Worm (Caenorhabditis elegans): ENCODE results near the gene cyp-29A3.

The cyp-29A3 gene

DNA sequence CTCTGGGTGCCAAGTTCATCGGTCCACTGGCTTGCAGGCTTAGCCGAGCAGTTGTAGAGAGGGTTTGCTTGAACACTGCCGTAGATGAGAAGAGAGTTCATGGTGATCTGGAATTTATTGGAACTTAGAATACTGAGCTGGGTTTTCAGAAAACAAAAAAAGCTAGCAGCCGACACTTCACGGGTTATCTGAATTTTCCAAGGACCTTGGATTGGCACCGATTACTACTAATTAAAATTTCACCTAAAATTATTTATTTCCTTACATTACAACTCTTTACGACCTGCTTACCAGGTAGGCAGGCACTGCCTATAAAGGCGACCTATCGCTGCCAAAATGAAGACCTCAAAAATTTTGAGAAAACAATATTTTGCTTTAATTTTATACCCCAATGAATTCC, 3.1 kb upstream of the cyp-29A3 start, which contains the start of gene srt-52:
Gene srt-52, minus strand, starts transcription at position 101 of the 400 bp plus-strand sequence.
- TF ChIP-seq ceh-16 (tag; optimal IDR thresholded peaks at IDR 0.05) (no peak), nhr-11 (tag; optimal IDR thresholded peaks at IDR 0.05) (no peak), ama-1 (optimal IDR thresholded peaks at IDR 0.05) (no peak), ceh-82 (tag; optimal IDR thresholded peaks at IDR 0.05) (no peak), lin-39 (tag; optimal IDR thresholded peaks at IDR 0.05) (no peak), lin-11 (tag; optimal IDR thresholded peaks at IDR 0.05) (no peak), gmeb-1 (tag; optimal IDR thresholded peaks at IDR 0.05) (no peak), blmp-1 (tag; optimal IDR thresholded peaks at IDR 0.05; ENCODE audit: insufficient read depth) (no peak), nhr-77 (tag; optimal IDR thresholded peaks at IDR 0.05) (no peak), unc-62 (GFP tag; optimal IDR thresholded peaks at IDR 0.05) (no peak), lin-13 (GFP tag; optimal IDR thresholded peaks at IDR 0.05) (no peak), R02D3.7 (tag; optimal IDR thresholded peaks at IDR 0.05) (no peak)

DNA sequence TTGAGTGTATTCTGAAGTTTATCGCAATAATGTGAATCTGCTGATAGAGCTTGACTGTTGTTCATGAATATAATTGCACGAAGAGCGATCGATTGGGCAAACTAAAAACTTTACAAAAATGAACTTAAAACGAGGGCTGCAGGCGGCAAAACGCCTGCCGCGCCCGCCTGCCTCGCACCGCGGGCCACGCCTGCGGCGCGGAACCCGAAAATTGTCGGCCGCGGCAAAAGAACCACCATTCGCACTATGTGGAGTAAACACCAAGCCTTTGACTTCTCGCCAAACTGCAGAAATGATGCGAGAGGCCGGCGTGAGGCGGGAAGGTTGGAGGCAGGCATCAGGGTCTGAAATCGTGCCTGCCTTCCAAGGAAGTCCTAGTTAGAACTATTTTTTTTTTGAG, 4.8 kb downstream of the cyp-29A3 start:
- no peak for TF ChIP-seq sma-3 (GFP tag; optimal IDR thresholded peaks at IDR 0.05)
- TF ChIP-seq nhr-237 (tag; optimal IDR thresholded peaks at IDR 0.05) = no peak
- TF ChIP-seq ceh-16 (tag; optimal IDR thresholded peaks at IDR 0.05) = no peak
- no peak for TF ChIP-seq sem-4 (tag; optimal IDR thresholded peaks at IDR 0.05)
- TF ChIP-seq nhr-6 (tag; optimal IDR thresholded peaks at IDR 0.05) = no peak
- TF ChIP-seq ztf-1 (GFP tag; conservative IDR thresholded peaks at IDR 0.05) = no peak
- no peak for TF ChIP-seq nhr-25 (tag; optimal IDR thresholded peaks at IDR 0.05)
- no peak for TF ChIP-seq aly-2 (tag; optimal IDR thresholded peaks at IDR 0.05)
- TF ChIP-seq lin-11 (tag; optimal IDR thresholded peaks at IDR 0.05) = no peak
- TF ChIP-seq snpc-4 (tag; optimal IDR thresholded peaks at IDR 0.05) = no peak
- no peak for TF ChIP-seq sma-9 (GFP tag; optimal IDR thresholded peaks at IDR 0.05)
- TF ChIP-seq sma-9 (tag; optimal IDR thresholded peaks at IDR 0.05) = no peak
- no peak for TF ChIP-seq R02D3.7 (tag; optimal IDR thresholded peaks at IDR 0.05)

DNA sequence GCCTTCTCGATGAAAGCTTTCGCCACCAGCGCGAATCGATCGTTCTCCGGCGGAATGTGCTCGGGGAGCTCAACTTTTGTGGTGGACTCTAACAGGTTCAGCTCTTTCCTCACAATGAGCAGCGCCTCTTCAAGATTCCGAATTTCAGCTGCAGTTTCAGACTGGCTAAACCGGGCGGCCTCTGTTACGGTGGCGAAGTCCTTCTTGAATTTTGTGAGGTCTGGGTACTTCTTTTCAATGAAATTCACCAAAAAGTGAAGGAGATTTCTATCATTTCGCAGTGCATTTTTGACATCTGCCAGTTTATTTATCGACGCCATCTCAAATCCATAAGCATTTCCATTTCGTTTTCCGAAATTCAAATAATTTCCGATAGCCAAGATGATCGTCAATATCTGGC, 7.5 kb downstream of the cyp-29A3 start:
- TF ChIP-seq R02D3.7 (tag; optimal IDR thresholded peaks at IDR 0.05) = no peak
- TF ChIP-seq zag-1 (tag; optimal IDR thresholded peaks at IDR 0.05) = no peak
- TF ChIP-seq fos-1 (tag; optimal IDR thresholded peaks at IDR 0.05) = no peak
- no peak for TF ChIP-seq ama-1 (optimal IDR thresholded peaks at IDR 0.05)
- no peak for TF ChIP-seq elt-3 (tag; optimal IDR thresholded peaks at IDR 0.05)
- TF ChIP-seq ZK546.5 (tag; optimal IDR thresholded peaks at IDR 0.05) = no peak
- TF ChIP-seq nhr-21 (tag; optimal IDR thresholded peaks at IDR 0.05) = no peak
- TF ChIP-seq unc-55 (GFP tag; optimal IDR thresholded peaks at IDR 0.05) = no peak
- no peak for TF ChIP-seq lin-39 (tag; optimal IDR thresholded peaks at IDR 0.05)
- no peak for TF ChIP-seq mbf-1 (tag; optimal IDR thresholded peaks at IDR 0.05)
- no peak for TF ChIP-seq sem-4 (tag; optimal IDR thresholded peaks at IDR 0.05)
- TF ChIP-seq unc-62 (GFP tag; optimal IDR thresholded peaks at IDR 0.05) = no peak
- no peak for TF ChIP-seq lin-11 (tag; optimal IDR thresholded peaks at IDR 0.05)
- TF ChIP-seq C34F6.9 (tag; optimal IDR thresholded peaks at IDR 0.05) = no peak
- no peak for TF ChIP-seq ztf-1 (GFP tag; conservative IDR thresholded peaks at IDR 0.05)

DNA sequence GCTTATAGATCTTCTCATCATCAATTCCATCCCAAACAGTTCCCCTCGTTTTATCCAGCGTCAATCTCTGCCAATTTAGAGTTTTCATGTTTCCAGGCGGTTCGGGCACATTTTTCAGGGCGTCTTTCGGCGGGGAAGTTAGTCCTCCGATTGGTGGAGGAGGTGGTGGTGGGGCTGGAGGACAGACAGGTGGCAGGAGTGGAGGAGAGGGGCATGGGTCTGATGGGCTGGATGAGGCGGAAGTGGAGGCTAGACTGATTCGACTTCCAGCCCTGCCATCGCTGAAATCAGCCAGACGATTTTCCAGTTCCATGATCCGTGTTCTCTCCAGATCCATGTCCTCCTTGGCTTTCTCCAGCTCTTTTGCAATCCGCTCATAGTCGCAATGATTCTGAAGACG, 9.1 kb downstream of the cyp-29A3 start:
- TF ChIP-seq lin-13 (GFP tag; optimal IDR thresholded peaks at IDR 0.05) = no peak
- TF ChIP-seq ztf-11 (tag; optimal IDR thresholded peaks at IDR 0.05) = no peak
- no peak for TF ChIP-seq nhr-21 (tag; optimal IDR thresholded peaks at IDR 0.05)
- TF ChIP-seq nhr-77 (tag; optimal IDR thresholded peaks at IDR 0.05) = no peak
- no peak for TF ChIP-seq zag-1 (tag; optimal IDR thresholded peaks at IDR 0.05)
- no peak for TF ChIP-seq unc-39 (tag; optimal IDR thresholded peaks at IDR 0.05)
- no peak for TF ChIP-seq R02D3.7 (tag; optimal IDR thresholded peaks at IDR 0.05)
- no peak for TF ChIP-seq ztf-4 (tag; optimal IDR thresholded peaks at IDR 0.05)
- no peak for TF ChIP-seq nhr-10 (tag; optimal IDR thresholded peaks at IDR 0.05)
- TF ChIP-seq unc-55 (GFP tag; optimal IDR thresholded peaks at IDR 0.05) = no peak
- TF ChIP-seq gmeb-1 (tag; optimal IDR thresholded peaks at IDR 0.05) = no peak
- no peak for TF ChIP-seq dmd-4 (tag; optimal IDR thresholded peaks at IDR 0.05)
- TF ChIP-seq skn-1 (tag; optimal IDR thresholded peaks at IDR 0.05) = no peak
- TF ChIP-seq nhr-12 (tag; optimal IDR thresholded peaks at IDR 0.05) = no peak
- no peak for TF ChIP-seq unc-62 (GFP tag; optimal IDR thresholded peaks at IDR 0.05)

DNA sequence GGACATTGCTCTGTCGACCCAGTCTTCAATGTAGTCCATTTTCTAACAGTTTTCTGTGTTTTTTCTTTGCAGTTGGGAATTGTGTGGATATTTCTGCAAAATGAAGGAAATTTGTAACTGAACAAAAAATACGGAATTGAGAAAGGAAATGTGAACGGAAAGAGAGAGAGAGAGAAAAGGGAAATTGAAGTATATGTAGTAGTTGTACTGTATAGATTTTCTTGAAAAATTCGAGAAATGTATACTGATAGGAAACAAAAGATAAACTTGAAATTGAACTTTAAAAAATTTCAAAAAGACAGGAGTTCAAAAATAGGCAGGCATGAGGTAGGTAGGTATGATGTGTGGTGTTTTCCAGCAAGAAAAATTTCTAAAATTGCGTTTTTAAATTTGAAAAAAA, 24.7 kb downstream of the cyp-29A3 start, which contains the start of gene daam-1:
Gene daam-1, minus strand, starts transcription at position 101 of the 400 bp plus-strand sequence.
- no peak for TF ChIP-seq F13H6.1 (tag; optimal IDR thresholded peaks at IDR 0.05)
- TF ChIP-seq Y55F3AM.14 (GFP tag; optimal IDR thresholded peaks at IDR 0.05) = no peak
- no peak for TF ChIP-seq lin-13 (GFP tag; optimal IDR thresholded peaks at IDR 0.05)
- TF ChIP-seq unc-55 (GFP tag; optimal IDR thresholded peaks at IDR 0.05) = no peak
- TF ChIP-seq crh-2 (tag; optimal IDR thresholded peaks at IDR 0.05) = no peak
- TF ChIP-seq snpc-4 (tag; optimal IDR thresholded peaks at IDR 0.05) = no peak
- no peak for TF ChIP-seq alr-1 (tag; optimal IDR thresholded peaks at IDR 0.05)
- TF ChIP-seq nhr-6 (tag; optimal IDR thresholded peaks at IDR 0.05) = no peak
- no peak for TF ChIP-seq mbf-1 (tag; optimal IDR thresholded peaks at IDR 0.05)
- no peak for TF ChIP-seq nhr-21 (tag; optimal IDR thresholded peaks at IDR 0.05)
- TF ChIP-seq nhr-12 (tag; optimal IDR thresholded peaks at IDR 0.05) = no peak
